Fruit fly (Drosophila melanogaster): ENCODE data around the gene Dyro.

Dyro gene

DNA sequence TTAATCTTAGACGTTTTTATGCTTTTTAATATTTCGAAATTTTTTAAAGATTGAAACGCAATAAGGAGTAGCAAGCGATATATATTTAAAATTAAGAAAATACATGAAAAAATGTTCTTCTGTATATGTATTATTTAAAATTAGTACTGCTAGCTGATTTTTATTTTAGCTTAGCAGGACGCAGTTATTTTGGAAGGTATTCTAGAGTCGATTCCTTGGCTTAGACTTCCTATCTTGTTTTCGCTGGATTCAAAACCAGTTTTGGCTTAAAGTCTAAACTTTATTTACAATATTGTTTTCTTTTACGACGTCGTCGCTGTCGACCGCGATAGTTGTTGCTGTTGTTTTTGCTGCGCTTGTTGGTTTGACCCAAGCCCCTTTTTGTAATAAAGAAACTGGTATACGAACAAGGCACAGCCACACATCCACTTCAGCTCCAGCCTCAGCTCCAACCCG, 33.3 kb upstream of the Dyro start (continued):
- TF ChIP-seq slbo (GFP tag; IDR thresholded peaks at IDR 0.05), result peak; percentile 52
- no peak for TF ChIP-seq otp (GFP tag; IDR thresholded peaks at IDR 0.05)
- TF ChIP-seq vnd (GFP tag; IDR thresholded peaks at IDR 0.05; ENCODE audit: partially characterized antibody), result no peak
- no peak for TF ChIP-seq CG10565 (GFP tag; optimal IDR thresholded peaks at IDR 0.05)
- no peak for TF ChIP-seq tin (GFP tag; optimal IDR thresholded peaks at IDR 0.05)
- TF ChIP-seq CG3995 (GFP tag; optimal IDR thresholded peaks at IDR 0.05), result no peak
- TF ChIP-seq CG14050 (GFP tag; IDR thresholded peaks at IDR 0.05), result no peak
- TF ChIP-seq Chrac-16 (GFP tag; optimal IDR thresholded peaks at IDR 0.05), result no peak
- TF ChIP-seq CG12744 (GFP tag; optimal IDR thresholded peaks at IDR 0.05), result no peak
- TF ChIP-seq H15 (GFP tag; IDR thresholded peaks at IDR 0.05), result peak; percentile 57; the same call in 2 of the 3 replicates
- no peak for TF ChIP-seq CG7745 (tag; optimal IDR thresholded peaks at IDR 0.05)
- TF ChIP-seq br (optimal IDR thresholded peaks at IDR 0.05), result no peak
- TF ChIP-seq grn (GFP tag; optimal IDR thresholded peaks at IDR 0.05), result no peak
- TF ChIP-seq Nf-YC (tag; optimal IDR thresholded peaks at IDR 0.05), result no peak
- no peak; the same call in none of the 2 replicates for TF ChIP-seq CG4360 (GFP tag; IDR thresholded peaks at IDR 0.05)
- no peak for TF ChIP-seq dati (GFP tag; IDR thresholded peaks at IDR 0.05)
- no peak for TF ChIP-seq crol (GFP tag; IDR thresholded peaks at IDR 0.05)
- 0 out of 2 replicates have a peak, but pooled peaks have one; percentile 20 for TF ChIP-seq Oaz (GFP tag; IDR thresholded peaks at IDR 0.05)
- 0 out of 2 replicates have a peak, but pooled peaks have one; percentile 26 for TF ChIP-seq CG43689 (GFP tag; IDR thresholded peaks at IDR 0.05)
- peak; percentile 57 for TF ChIP-seq bcd (GFP tag; optimal IDR thresholded peaks at IDR 0.05)
- TF ChIP-seq zen2 (GFP tag; IDR thresholded peaks at IDR 0.05; ENCODE audit: partially characterized antibody), result no peak
- TF ChIP-seq D19B (GFP tag; optimal IDR thresholded peaks at IDR 0.05), result peak; percentile 97
- TF ChIP-seq CG18599 (GFP tag; optimal IDR thresholded peaks at IDR 0.05), result peak; percentile 61
- TF ChIP-seq CG17186 (GFP tag; optimal IDR thresholded peaks at IDR 0.05), result no peak
- peak; percentile 2 for TF ChIP-seq NfI (GFP tag; optimal IDR thresholded peaks at IDR 0.05)
- TF ChIP-seq jigr1 (GFP tag; IDR thresholded peaks at IDR 0.05), result peak; percentile 61; the same call in 1 of the 3 replicates
- no peak for TF ChIP-seq CG13123 (GFP tag; optimal IDR thresholded peaks at IDR 0.05)
- peak; percentile 1 for TF ChIP-seq CG10462 (GFP tag; optimal IDR thresholded peaks at IDR 0.05)
- no peak for TF ChIP-seq CG13287 (GFP tag; IDR thresholded peaks at IDR 0.05; ENCODE audit: partially characterized antibody)
- no peak for TF ChIP-seq sima (GFP tag; optimal IDR thresholded peaks at IDR 0.05)
- TF ChIP-seq CG14860 (GFP tag; IDR thresholded peaks at IDR 0.05; ENCODE audit: partially characterized antibody), result no peak
- TF ChIP-seq al (GFP tag; IDR thresholded peaks at IDR 0.05), result no peak
- no peak for TF ChIP-seq Myb (GFP tag; optimal IDR thresholded peaks at IDR 0.05)
- no peak for TF ChIP-seq btn (GFP tag; optimal IDR thresholded peaks at IDR 0.05)
- peak; percentile 49 for TF ChIP-seq CG6854 (GFP tag; optimal IDR thresholded peaks at IDR 0.05)
- no peak for TF ChIP-seq Sry-β (GFP tag; optimal IDR thresholded peaks at IDR 0.05)
- TF ChIP-seq oc (tag; optimal IDR thresholded peaks at IDR 0.05), result peak; percentile 42
- TF ChIP-seq Bteb2 (GFP tag; optimal IDR thresholded peaks at IDR 0.05), result no peak
- TF ChIP-seq Optix (GFP tag; IDR thresholded peaks at IDR 0.05), result no peak
- peak; percentile 20 for TF ChIP-seq Deaf1 (tag; optimal IDR thresholded peaks at IDR 0.05)
- TF ChIP-seq nmo (GFP tag; optimal IDR thresholded peaks at IDR 0.05), result peak; percentile 82
- TF ChIP-seq CG9609 (GFP tag; optimal IDR thresholded peaks at IDR 0.05), result no peak
- no peak for TF ChIP-seq CG42726 (GFP tag; IDR thresholded peaks at IDR 0.05; ENCODE audit: partially characterized antibody)
- TF ChIP-seq chinmo (GFP tag; IDR thresholded peaks at IDR 0.05; ENCODE audit: partially characterized antibody), result peak; percentile 62; the same call in 1 of the 4 replicates
- peak; percentile 66 for TF ChIP-seq peb (GFP tag; IDR thresholded peaks at IDR 0.05)
- TF ChIP-seq CG1024 (GFP tag; IDR thresholded peaks at IDR 0.05), result no peak
- TF ChIP-seq vvl (GFP tag; IDR thresholded peaks at IDR 0.05), result peak; percentile 70
- TF ChIP-seq onecut (GFP tag; IDR thresholded peaks at IDR 0.05), result peak; percentile 50
- TF ChIP-seq pan (optimal IDR thresholded peaks at IDR 0.05), result no peak
- peak in 1 of 2 experiments; percentile 53 for TF ChIP-seq pan (GFP tag; optimal IDR thresholded peaks at IDR 0.05 in 1 of 2, IDR thresholded peaks at IDR 0.05 in 1 of 2)
- peak; percentile 66 for TF ChIP-seq Xrp1 (GFP tag; IDR thresholded peaks at IDR 0.05)
- peak; percentile 83 for TF ChIP-seq sens (GFP tag)

Data from whole organism, embryonic.